Worm (Caenorhabditis elegans): ENCODE results near the gene F55G7.1.

- no peak for TF ChIP-seq nhr-11 (tag; optimal IDR thresholded peaks at IDR 0.05)
- TF ChIP-seq R02D3.7 (tag; optimal IDR thresholded peaks at IDR 0.05): no peak
- no peak for TF ChIP-seq mep-1 (tag; optimal IDR thresholded peaks at IDR 0.05)
- TF ChIP-seq gei-8 (GFP tag; optimal IDR thresholded peaks at IDR 0.05): no peak
- no peak for TF ChIP-seq nhr-10 (tag; optimal IDR thresholded peaks at IDR 0.05)
- TF ChIP-seq fos-1 (tag; optimal IDR thresholded peaks at IDR 0.05): no peak
Observed at ce11 chrX:11969085-11969484, 44.9 kb downstream of the F55G7.1 start.
